Fruit fly (Drosophila melanogaster): ENCODE data around the gene CG5592.
A peak's percentile ranks its signal among the peaks of the same experiment; 100 is the strongest.

DNA sequence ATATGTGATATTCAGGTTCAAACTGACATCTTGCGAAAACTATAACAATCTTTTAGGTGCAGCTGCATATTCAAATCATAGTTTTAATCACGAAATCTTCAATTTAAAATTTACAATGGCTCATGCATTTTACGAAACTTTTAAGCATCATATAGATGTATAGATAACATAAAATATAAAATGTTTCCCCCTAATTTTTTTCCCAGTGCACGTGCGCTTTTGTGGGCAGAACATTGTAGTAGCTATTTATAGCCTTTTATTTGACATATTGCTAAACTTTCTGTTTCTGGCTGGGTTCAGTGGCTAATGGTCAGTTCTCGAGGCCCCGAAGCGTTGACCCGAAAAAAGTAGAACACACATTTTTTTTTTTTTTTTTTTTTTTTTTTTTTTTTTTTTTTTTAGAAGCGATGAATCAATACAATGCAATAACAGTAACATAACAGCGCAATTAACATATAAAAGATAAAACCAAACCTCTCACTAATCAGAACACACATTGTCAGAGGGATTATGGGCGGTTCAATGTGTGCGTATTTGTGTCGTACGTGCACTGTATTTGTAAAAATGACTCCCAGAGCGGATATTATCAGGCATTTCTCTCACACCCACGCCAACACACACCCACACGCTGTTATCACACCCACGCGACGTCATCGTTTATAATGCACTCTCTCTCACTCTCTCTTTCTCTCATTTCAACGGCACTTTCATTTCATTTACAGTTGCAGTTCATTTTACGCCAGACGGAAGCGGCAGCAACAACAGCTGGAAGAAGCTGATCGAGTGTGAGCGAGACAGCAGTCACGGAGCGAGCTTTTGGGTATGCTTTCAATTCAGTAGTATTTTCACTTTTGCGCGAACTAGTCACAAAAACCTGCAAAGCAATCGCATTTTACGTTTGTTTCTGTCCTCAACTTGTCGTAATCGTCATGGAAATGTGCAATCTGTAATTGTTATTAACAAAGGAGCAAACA lies 28.9 kb downstream of the CG5592 start:
- TF ChIP-seq psq (optimal IDR thresholded peaks at IDR 0.05) = no peak
- TF ChIP-seq pan (optimal IDR thresholded peaks at IDR 0.05) = no peak
- TF ChIP-seq CG8478 (optimal IDR thresholded peaks at IDR 0.05) = no peak
- peak; percentile 84 for TF ChIP-seq Dll (optimal IDR thresholded peaks at IDR 0.05)
